Fruit fly (Drosophila melanogaster): ENCODE measurements around the gene CG7512.

Gene CG7512

dm6 chr3L:11552996-11553671 is 39.6 kb downstream of the CG7512 start (continued):
- peak; percentile 83 for TF ChIP-seq dsx (GFP tag; optimal IDR thresholded peaks at IDR 0.05; ENCODE audit: poor library complexity, severe bottlenecking)
- peak; percentile 82 for TF ChIP-seq Lpt (GFP tag; optimal IDR thresholded peaks at IDR 0.05)
- peak; percentile 27 for TF ChIP-seq CG3032 (tag; optimal IDR thresholded peaks at IDR 0.05)
- TF ChIP-seq CG4318 (GFP tag; optimal IDR thresholded peaks at IDR 0.05): no peak
- no peak for TF ChIP-seq CG11902 (GFP tag; optimal IDR thresholded peaks at IDR 0.05)
- TF ChIP-seq Ets96B (tag; optimal IDR thresholded peaks at IDR 0.05): peak; percentile 55
- TF ChIP-seq Eip93F (GFP tag; optimal IDR thresholded peaks at IDR 0.05): no peak
- peak; percentile 54 for TF ChIP-seq CG32006 (GFP tag; optimal IDR thresholded peaks at IDR 0.05)
- TF ChIP-seq fd59A (GFP tag; optimal IDR thresholded peaks at IDR 0.05): no peak
- peak; percentile 20 for TF ChIP-seq CG8632 (GFP tag; optimal IDR thresholded peaks at IDR 0.05)
- TF ChIP-seq Smox (GFP tag; optimal IDR thresholded peaks at IDR 0.05): no peak
- peak; percentile 77 for TF ChIP-seq CG6276 (GFP tag; optimal IDR thresholded peaks at IDR 0.05)
- no peak for TF ChIP-seq CG11294 (GFP tag; IDR thresholded peaks at IDR 0.05)
- no peak for TF ChIP-seq Hr39 (GFP tag; optimal IDR thresholded peaks at IDR 0.05)
- TF ChIP-seq dac (GFP tag; optimal IDR thresholded peaks at IDR 0.05): peak; percentile 11
- peak; percentile 71 for TF ChIP-seq fkh (GFP tag; optimal IDR thresholded peaks at IDR 0.05)
- peak; percentile 81 for TF ChIP-seq net (GFP tag; optimal IDR thresholded peaks at IDR 0.05)
- peak; percentile 90 for TF ChIP-seq Eip78C (GFP tag)
- TF ChIP-seq CG16779 (tag; optimal IDR thresholded peaks at IDR 0.05): peak; percentile 85
- TF ChIP-seq CG10669 (GFP tag; optimal IDR thresholded peaks at IDR 0.05): peak; percentile 43
- TF ChIP-seq fd85E (GFP tag; optimal IDR thresholded peaks at IDR 0.05): peak; percentile 65
- peak; percentile 57 for TF ChIP-seq CG8119 (GFP tag; IDR thresholded peaks at IDR 0.05)

- TF ChIP-seq Eip75B (GFP tag; optimal IDR thresholded peaks at IDR 0.05) (no peak), cyc (GFP tag; optimal IDR thresholded peaks at IDR 0.05) (no peak), CG3032 (tag; optimal IDR thresholded peaks at IDR 0.05) (no peak), CG6792 (GFP tag; optimal IDR thresholded peaks at IDR 0.05) (no peak), dac (GFP tag; optimal IDR thresholded peaks at IDR 0.05) (no peak), CG1621 (tag; optimal IDR thresholded peaks at IDR 0.05) (no peak), topi (GFP tag; optimal IDR thresholded peaks at IDR 0.05) (no peak), CG34406 (GFP tag; optimal IDR thresholded peaks at IDR 0.05) (no peak), lz (GFP tag; optimal IDR thresholded peaks at IDR 0.05) (no peak), fd59A (GFP tag; optimal IDR thresholded peaks at IDR 0.05) (no peak)
These were observed 40.2 kb downstream of the CG7512 start for dm6 chr3L:11553672-11554068.

- peak; percentile 36 for TF ChIP-seq Lpt (GFP tag; optimal IDR thresholded peaks at IDR 0.05)
- peak; percentile 42 for TF ChIP-seq CG8632 (GFP tag; optimal IDR thresholded peaks at IDR 0.05)
- no peak for TF ChIP-seq CG6854 (GFP tag; optimal IDR thresholded peaks at IDR 0.05)
- TF ChIP-seq spab (GFP tag; optimal IDR thresholded peaks at IDR 0.05): peak; percentile 49
- TF ChIP-seq Hr38 (GFP tag; optimal IDR thresholded peaks at IDR 0.05): no peak
- no peak for TF ChIP-seq Eip93F (GFP tag; optimal IDR thresholded peaks at IDR 0.05)
- TF ChIP-seq lz (GFP tag; optimal IDR thresholded peaks at IDR 0.05): peak; percentile 57
- peak; percentile 45 for TF ChIP-seq CG6808 (GFP tag; optimal IDR thresholded peaks at IDR 0.05)
- TF ChIP-seq Eip75B (GFP tag; optimal IDR thresholded peaks at IDR 0.05): peak; percentile 71
- peak; percentile 68 for TF ChIP-seq acj6 (GFP tag; optimal IDR thresholded peaks at IDR 0.05)
- peak; percentile 76 for TF ChIP-seq CG6163 (GFP tag; IDR thresholded peaks at IDR 0.05)
- peak; percentile 82 for TF ChIP-seq svp (GFP tag)
- TF ChIP-seq CG16779 (tag; optimal IDR thresholded peaks at IDR 0.05): no peak
- TF ChIP-seq CG32006 (GFP tag; optimal IDR thresholded peaks at IDR 0.05): peak; percentile 76
- peak; percentile 1 for TF ChIP-seq CG11902 (GFP tag; optimal IDR thresholded peaks at IDR 0.05)
- TF ChIP-seq salr (GFP tag; optimal IDR thresholded peaks at IDR 0.05): peak; percentile 13 to 57
- peak; percentile 65 for TF ChIP-seq Hr39 (GFP tag; optimal IDR thresholded peaks at IDR 0.05)
- TF ChIP-seq cyc (GFP tag; optimal IDR thresholded peaks at IDR 0.05): peak; percentile 53
- TF ChIP-seq eg (GFP tag; IDR thresholded peaks at IDR 0.05): peak; percentile 85
- TF ChIP-seq CG3919 (GFP tag; optimal IDR thresholded peaks at IDR 0.05): peak; percentile 76
- no peak for TF ChIP-seq vri (GFP tag; optimal IDR thresholded peaks at IDR 0.05)
- TF ChIP-seq CG10669 (GFP tag; optimal IDR thresholded peaks at IDR 0.05): peak; percentile 78
- peak; percentile 54 for TF ChIP-seq fkh (GFP tag; optimal IDR thresholded peaks at IDR 0.05)
- TF ChIP-seq CG15336 (GFP tag; IDR thresholded peaks at IDR 0.05): peak; percentile 77
- TF ChIP-seq Met (GFP tag; optimal IDR thresholded peaks at IDR 0.05): peak; percentile 69
- TF ChIP-seq CG11294 (GFP tag; IDR thresholded peaks at IDR 0.05): peak; percentile 65
- peak; percentile 89 for TF ChIP-seq Eip78C (GFP tag)
- peak; percentile 35 for TF ChIP-seq CG11762 (GFP tag; optimal IDR thresholded peaks at IDR 0.05; ENCODE audit: insufficient read depth)
- TF ChIP-seq CG31627 (GFP tag; optimal IDR thresholded peaks at IDR 0.05): peak; percentile 70
- TF ChIP-seq Hr4 (GFP tag; optimal IDR thresholded peaks at IDR 0.05): peak; percentile 69
- TF ChIP-seq dsx (GFP tag; optimal IDR thresholded peaks at IDR 0.05; ENCODE audit: poor library complexity, severe bottlenecking): peak; percentile 68
- peak; percentile 21 for TF ChIP-seq dac (GFP tag; optimal IDR thresholded peaks at IDR 0.05)
- TF ChIP-seq CG4318 (GFP tag; optimal IDR thresholded peaks at IDR 0.05): peak; percentile 43
These were observed 40.8 kb downstream of the CG7512 start for dm6 chr3L:11554338-11554737.

Data from whole organism, prepupa.